Worm (Caenorhabditis elegans): ENCODE data around the gene str-144.

str-144 gene

ce11 chrV:8051851-8052250 lies 20.1 kb downstream of the str-144 start, which contains the start of gene sth-1:
Gene sth-1, plus strand, starts transcription at chrV:8052151.
- TF ChIP-seq dve-1 (tag; optimal IDR thresholded peaks at IDR 0.05; ENCODE audit: insufficient read depth) (peak; percentile 42), vab-7 (GFP tag; IDR thresholded peaks at IDR 0.05) (no peak)

- no peak for TF ChIP-seq nhr-41 (GFP tag; IDR thresholded peaks at IDR 0.05)
- TF ChIP-seq nhr-28 (tag; optimal IDR thresholded peaks at IDR 0.05): no peak
- TF ChIP-seq zfp-2 (tag; optimal IDR thresholded peaks at IDR 0.05): no peak
- TF ChIP-seq ceh-82 (tag; optimal IDR thresholded peaks at IDR 0.05): no peak
- no peak for TF ChIP-seq zip-11 (GFP tag; IDR thresholded peaks at IDR 0.05)
- no peak for TF ChIP-seq hif-1 (tag; optimal IDR thresholded peaks at IDR 0.05)
- no peak for TF ChIP-seq attf-4 (tag; optimal IDR thresholded peaks at IDR 0.05)
- TF ChIP-seq lin-1 (GFP tag; IDR thresholded peaks at IDR 0.05): no peak
- TF ChIP-seq pqm-1 (tag; optimal IDR thresholded peaks at IDR 0.05): no peak
- TF ChIP-seq lir-3 (tag; optimal IDR thresholded peaks at IDR 0.05): no peak
- no peak for TF ChIP-seq ztf-7 (tag; optimal IDR thresholded peaks at IDR 0.05)
- no peak for TF ChIP-seq ces-1 (GFP tag; optimal IDR thresholded peaks at IDR 0.05)
- TF ChIP-seq R02D3.7 (tag; optimal IDR thresholded peaks at IDR 0.05): no peak
- no peak for TF ChIP-seq hlh-11 (tag; optimal IDR thresholded peaks at IDR 0.05)
Measured at ce11 chrV:8050811-8051210, 21.1 kb downstream of the str-144 start, which contains the start of gene col-43. Gene col-43, minus strand, starts transcription at chrV:8050911.

ce11 chrV:8050059-8050677 lies 21.8 kb downstream of the str-144 start:
- TF ChIP-seq set-16 (GFP tag; IDR thresholded peaks at IDR 0.05) (peak; percentile 96), aha-1 (tag) (peak; percentile 30), ztf-11 (tag; optimal IDR thresholded peaks at IDR 0.05) (no peak), nhr-77 (tag; optimal IDR thresholded peaks at IDR 0.05) (no peak)

ce11 chrV:8046706-8047105 lies 25.2 kb downstream of the str-144 start, which contains the start of gene ZC513.3:
Gene ZC513.3, plus strand, starts transcription at chrV:8047006.
- TF ChIP-seq F49E8.2 (tag; optimal IDR thresholded peaks at IDR 0.05; ENCODE audit: borderline replicate concordance) (no peak), unc-130 (GFP tag; optimal IDR thresholded peaks at IDR 0.05) (no peak), aly-2 (tag; optimal IDR thresholded peaks at IDR 0.05) (no peak), nhr-25 (tag; optimal IDR thresholded peaks at IDR 0.05; ENCODE audit: borderline replicate concordance, insufficient read depth) (no peak), mdl-1 (tag; optimal IDR thresholded peaks at IDR 0.05) (no peak), Y75B8A.6 (GFP tag; IDR thresholded peaks at IDR 0.05) (no peak), daf-19 (GFP tag; conservative IDR thresholded peaks at IDR 0.05) (no peak), lim-7 (GFP tag; IDR thresholded peaks at IDR 0.05) (no peak), dmd-8 (GFP tag; IDR thresholded peaks at IDR 0.05) (no peak), daf-16 (GFP tag; optimal IDR thresholded peaks at IDR 0.05) (no peak), daf-16 (tag; optimal IDR thresholded peaks at IDR 0.05) (no peak), mxl-3 (GFP tag; optimal IDR thresholded peaks at IDR 0.05) (no peak), tra-1 (GFP tag; IDR thresholded peaks at IDR 0.05) (no peak), egl-43 (GFP tag; IDR thresholded peaks at IDR 0.05) (no peak), F10B5.3 (tag; optimal IDR thresholded peaks at IDR 0.05) (no peak), lin-29 (GFP tag; IDR thresholded peaks at IDR 0.05) (no peak), mxl-2 (GFP tag; conservative IDR thresholded peaks at IDR 0.05) (no peak), dpl-1 (GFP tag; optimal IDR thresholded peaks at IDR 0.05) (no peak), attf-4 (tag; optimal IDR thresholded peaks at IDR 0.05) (no peak)

Measured in whole organism, L4 larva.